Worm (Caenorhabditis elegans) whole organism, early embryonic: ENCODE measurements around the gene ipla-6.

Source experiments
- B0310.2 ChIP-seq: sonication (generic microtip); optimal IDR thresholded peaks from 2 replicates; lab custom pipeline; 2016; ENCODE audit warnings: mild to moderate bottlenecking, missing genetic modification characterization, missing compliant biosample characterization
- aly-1 ChIP-seq: sonication (generic microtip); optimal IDR thresholded peaks from 2 replicates; lab custom pipeline; 2016; ENCODE audit warnings: missing genetic modification characterization, missing compliant biosample characterization
- ama-1 ChIP-seq: fragments of 150-350 bp; optimal IDR thresholded peaks from 2 replicates; lab custom pipeline; 2014
- ceh-13 ChIP-seq: fragments of 200-800 bp; sonication (Bioruptor generic); optimal IDR thresholded peaks from 2 replicates; lab custom pipeline; 2018; ENCODE audit warnings: mild to moderate bottlenecking, missing genetic modification characterization, missing compliant biosample characterization
- ets-7 ChIP-seq: sonication (generic microtip); optimal IDR thresholded peaks from 2 replicates; lab custom pipeline; 2016; ENCODE audit warnings: missing genotype, missing genetic modification characterization, missing compliant biosample characterization
- flt-1 ChIP-seq: fragments of 200-800 bp; sonication (Bioruptor generic); IDR thresholded peaks from 2 replicates; pipeline ENCODE4 v1.3.6; 2022; ENCODE audit warnings: missing genetic modification characterization, missing compliant biosample characterization
- hmbx-1 ChIP-seq: sonication (generic microtip); optimal IDR thresholded peaks from 2 replicates; lab custom pipeline; 2016; ENCODE audit warnings: mild to moderate bottlenecking, missing genetic modification characterization, missing compliant biosample characterization
- hmg-4 ChIP-seq: fragments of 200-800 bp; sonication (Bioruptor generic); optimal IDR thresholded peaks from 2 replicates; lab custom pipeline; 2018; ENCODE audit warnings: mild to moderate bottlenecking, missing genetic modification characterization, missing compliant biosample characterization
- pes-1 ChIP-seq: fragments of 200-800 bp; sonication (Bioruptor generic); IDR thresholded peaks from 2 replicates; pipeline ENCODE4 v1.3.6; 2022; ENCODE audit warnings: missing genetic modification reagents, missing genetic modification characterization, missing compliant biosample characterization
- sea-1 ChIP-seq: fragments of 200-800 bp; sonication (Bioruptor generic); conservative IDR thresholded peaks from 2 replicates; pipeline ENCODE4 v1.3.6; 2022; ENCODE audit warnings: missing genetic modification characterization, missing compliant biosample characterization
- tbx-11 ChIP-seq: fragments of 200-800 bp; sonication (Bioruptor generic); IDR thresholded peaks from 2 replicates; pipeline ENCODE4 v1.3.6; 2022; ENCODE audit warnings: missing genetic modification characterization, missing compliant biosample characterization
- tbx-37 ChIP-seq: fragments of 200-800 bp; sonication (Bioruptor generic); conservative IDR thresholded peaks from 2 replicates; pipeline ENCODE4 v1.3.6; 2022; ENCODE audit warnings: missing genetic modification reagents, missing genetic modification characterization, missing compliant biosample characterization
- tra-4 ChIP-seq: sonication (generic microtip); optimal IDR thresholded peaks from 2 replicates; lab custom pipeline; 2017; ENCODE audit warnings: missing genetic modification characterization, missing compliant biosample characterization

DNA sequence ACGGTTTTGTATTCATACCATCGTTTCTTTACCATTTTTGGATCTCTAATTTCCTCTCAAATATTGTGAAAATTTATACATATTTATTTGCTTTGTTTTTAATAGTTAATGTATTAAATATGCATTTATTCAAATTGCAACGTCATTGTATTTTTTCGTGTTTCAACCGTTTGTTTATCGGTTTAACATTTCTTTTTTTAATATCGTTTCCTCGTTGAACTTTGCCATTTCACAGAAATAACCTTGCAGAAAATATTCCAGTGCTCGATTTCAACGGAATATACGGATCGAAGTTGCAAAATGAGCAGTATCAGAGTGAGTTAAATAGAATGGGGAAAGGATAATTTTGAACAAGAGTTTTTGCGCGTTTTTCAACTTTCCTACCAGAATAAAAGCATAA, 8.1 kb upstream of the ipla-6 start, which contains the start of gene seu-1:
- no peak for TF ChIP-seq ceh-13
- no peak for TF ChIP-seq hmbx-1 (tag; lab: Kevin White, UChicago)
- TF ChIP-seq pes-1 (GFP tag; lab: Robert Waterston, UW), result no peak
- TF ChIP-seq tbx-37 (GFP tag; lab: Robert Waterston, UW), result no peak
- no peak for TF ChIP-seq ama-1 (lab: Kevin White, UChicago)
- TF ChIP-seq tbx-11 (GFP tag; lab: Robert Waterston, UW), result no peak
- no peak for TF ChIP-seq ets-7 (tag; lab: Kevin White, UChicago)
- no peak for TF ChIP-seq tra-4 (tag; lab: Kevin White, UChicago)
- no peak for TF ChIP-seq flt-1 (GFP tag; lab: Robert Waterston, UW)
- TF ChIP-seq aly-1 (tag; lab: Kevin White, UChicago), result no peak
- TF ChIP-seq sea-1 (GFP tag; lab: Robert Waterston, UW), result no peak
- TF ChIP-seq B0310.2 (tag; lab: Kevin White, UChicago), result no peak
- TF ChIP-seq hmg-4, result no peak
